Fruit fly (Drosophila melanogaster) whole organism, embryonic: ENCODE results near the gene rush.
A peak's percentile ranks its signal among the peaks of the same experiment; 100 is the strongest.

ENCODE experiments used
- Adf1 ChIP-seq: fragments of 200-800 bp; sonication (Bioruptor generic); IDR thresholded peaks from 2 replicates; pipeline ENCODE4 v1.3.6; 2022; ENCODE audit warnings: missing biosample characterization, missing genetic modification characterization
- CG1024 ChIP-seq: fragments of 200-800 bp; sonication (Bioruptor generic); IDR thresholded peaks from 2 replicates; pipeline ENCODE4 v1.3.6; 2022; ENCODE audit warnings: missing biosample characterization, missing genetic modification characterization
- CG10565 ChIP-seq: fragments of 200-800 bp; sonication (Bioruptor generic); optimal IDR thresholded peaks from 3 replicates; lab custom pipeline; 2016; ENCODE audit warnings: missing biosample characterization, mild to moderate bottlenecking, missing genetic modification characterization
- CG11093 ChIP-seq: fragments of 200-800 bp; sonication (Bioruptor generic); IDR thresholded peaks from 3 replicates; pipeline ENCODE4 v1.3.6; 2022; ENCODE audit warnings: missing biosample characterization, missing genetic modification characterization
- CG11398 ChIP-seq: fragments of 200-800 bp; sonication (Bioruptor generic); optimal IDR thresholded peaks from 2 replicates; lab custom pipeline; 2016; ENCODE audit warnings: missing biosample characterization, missing genetic modification characterization
- CG13123 ChIP-seq: fragments of 200-800 bp; sonication (Bioruptor generic); optimal IDR thresholded peaks from 2 replicates; lab custom pipeline; 2016; ENCODE audit warnings: missing biosample characterization, missing genetic modification characterization
- CG13424 ChIP-seq: fragments of 200-800 bp; sonication (Bioruptor generic); optimal IDR thresholded peaks from 2 replicates; lab custom pipeline; 2019; ENCODE audit warnings: missing biosample characterization, mild to moderate bottlenecking, missing genetic modification characterization, moderate library complexity
- CG14710 ChIP-seq: fragments of 200-800 bp; sonication (Bioruptor generic); optimal IDR thresholded peaks from 3 replicates; lab custom pipeline; 2019; ENCODE audit warnings: missing biosample characterization, mild to moderate bottlenecking, missing genetic modification characterization, moderate library complexity
- CG1602 ChIP-seq: fragments of 200-800 bp; sonication (Bioruptor generic); optimal IDR thresholded peaks from 3 replicates; lab custom pipeline; 2016; ENCODE audit warnings: missing biosample characterization, missing genetic modification characterization
- CG1603 ChIP-seq: fragments of 200-800 bp; sonication (Bioruptor generic); optimal IDR thresholded peaks from 2 replicates; lab custom pipeline; 2019; ENCODE audit warnings: missing biosample characterization, mild to moderate bottlenecking, missing genetic modification characterization, moderate library complexity
- CG17568 ChIP-seq: fragments of 200-800 bp; sonication (Bioruptor generic); optimal IDR thresholded peaks from 2 replicates; lab custom pipeline; 2018; ENCODE audit warnings: missing biosample characterization, mild to moderate bottlenecking, missing genetic modification characterization, moderate library complexity
- CG17912 ChIP-seq: fragments of 200-800 bp; sonication (Bioruptor generic); optimal IDR thresholded peaks from 2 replicates; lab custom pipeline; 2018; ENCODE audit warnings: missing biosample characterization, mild to moderate bottlenecking, missing genetic modification characterization
- CG18262 ChIP-seq: fragments of 200-800 bp; optimal IDR thresholded peaks from 3 replicates; lab custom pipeline; 2019; ENCODE audit warnings: missing biosample characterization, mild to moderate bottlenecking, missing genetic modification characterization, moderate library complexity
- CG18476 ChIP-seq: fragments of 200-800 bp; sonication (Bioruptor generic); optimal IDR thresholded peaks from 2 replicates; lab custom pipeline; 2016; ENCODE audit warnings: missing biosample characterization, mild to moderate bottlenecking, missing genetic modification characterization
- CG2116 ChIP-seq: fragments of 200-800 bp; sonication (Bioruptor generic); optimal IDR thresholded peaks from 3 replicates; lab custom pipeline; 2018; ENCODE audit warnings: missing biosample characterization, mild to moderate bottlenecking, missing genetic modification characterization
- CG2202 ChIP-seq: fragments of 200-800 bp; sonication (Bioruptor generic); optimal IDR thresholded peaks from 2 replicates; lab custom pipeline; 2018; ENCODE audit warnings: missing biosample characterization, mild to moderate bottlenecking, missing genetic modification characterization
- CG3281 ChIP-seq: fragments of 200-800 bp; sonication (Bioruptor generic); optimal IDR thresholded peaks from 3 replicates; lab custom pipeline; 2017; ENCODE audit warnings: missing biosample characterization, mild to moderate bottlenecking, missing genetic modification characterization
- CG33557 ChIP-seq: fragments of 200-800 bp; sonication (Bioruptor generic); optimal IDR thresholded peaks from 2 replicates; lab custom pipeline; 2019; ENCODE audit warnings: missing biosample characterization, mild to moderate bottlenecking, missing genetic modification characterization, moderate library complexity
- CG42726 ChIP-seq: fragments of 200-800 bp; sonication (Bioruptor generic); IDR thresholded peaks from 2 replicates; pipeline ENCODE4 v1.3.6; 2022; ENCODE audit warnings: missing biosample characterization, missing genetic modification characterization; ENCODE audit not compliant: partially characterized antibody
- CG4404 ChIP-seq: fragments of 200-800 bp; sonication (Bioruptor generic); IDR thresholded peaks from 2 replicates; pipeline ENCODE4 v1.3.6; 2022; ENCODE audit warnings: missing biosample characterization, missing genetic modification characterization
- CG7372 ChIP-seq: fragments of 200-800 bp; sonication (Bioruptor generic); IDR thresholded peaks from 2 replicates; pipeline ENCODE4 v1.3.6; 2022; ENCODE audit warnings: missing biosample characterization, missing genetic modification characterization
- CG8089 ChIP-seq: fragments of 200-800 bp; sonication (Bioruptor generic); optimal IDR thresholded peaks from 3 replicates; lab custom pipeline; 2016; ENCODE audit warnings: missing biosample characterization, missing genetic modification characterization
- Chrac-16 ChIP-seq: fragments of 200-800 bp; sonication (Bioruptor generic); optimal IDR thresholded peaks from 3 replicates; lab custom pipeline; 2016; ENCODE audit warnings: missing biosample characterization, missing genetic modification characterization
- CoRest ChIP-seq: fragments of 200-800 bp; sonication (Bioruptor generic); optimal IDR thresholded peaks from 3 replicates; lab custom pipeline; 2018; ENCODE audit warnings: missing biosample characterization, mild to moderate bottlenecking, missing genetic modification characterization, moderate library complexity
- Doc3 ChIP-seq: fragments of 200-800 bp; sonication (Bioruptor generic); IDR thresholded peaks from 3 replicates; pipeline ENCODE4 v1.3.6; 2022; ENCODE audit warnings: missing biosample characterization, missing genetic modification characterization; ENCODE audit not compliant: partially characterized antibody
- Fer1 ChIP-seq: fragments of 200-800 bp; sonication (Bioruptor generic); optimal IDR thresholded peaks from 2 replicates; lab custom pipeline; 2017; ENCODE audit warnings: missing biosample characterization, mild to moderate bottlenecking, missing genetic modification characterization
- Hmr ChIP-seq: fragments of 200-800 bp; sonication (Bioruptor generic); optimal IDR thresholded peaks from 3 replicates; lab custom pipeline; 2017; ENCODE audit warnings: mild to moderate bottlenecking, missing biosample characterization, missing genetic modification reagents, missing genetic modification characterization
- NFAT ChIP-seq: fragments of 200-800 bp; sonication (Bioruptor generic); IDR thresholded peaks from 2 replicates; pipeline ENCODE4 v1.3.6; 2022; ENCODE audit warnings: missing biosample characterization, missing genetic modification characterization
- Neu2 ChIP-seq: fragments of 200-800 bp; sonication (Bioruptor generic); optimal IDR thresholded peaks from 3 replicates; lab custom pipeline; 2016; ENCODE audit warnings: missing biosample characterization, missing genetic modification characterization, borderline replicate concordance
- Sry-β ChIP-seq: fragments of 200-800 bp; sonication (Bioruptor generic); optimal IDR thresholded peaks from 2 replicates; lab custom pipeline; 2018; ENCODE audit warnings: missing biosample characterization, mild to moderate bottlenecking, missing genetic modification characterization, moderate library complexity
- amos ChIP-seq: fragments of 200-800 bp; sonication (Bioruptor generic); IDR thresholded peaks from 2 replicates; pipeline ENCODE4 v1.3.6; 2022; ENCODE audit warnings: missing biosample characterization, missing genetic modification characterization; ENCODE audit not compliant: partially characterized antibody
- az2 ChIP-seq: fragments of 200-800 bp; sonication (Bioruptor generic); optimal IDR thresholded peaks from 3 replicates; lab custom pipeline; 2016; ENCODE audit warnings: missing biosample characterization, missing genetic modification characterization
- bowl ChIP-seq: fragments of 200-800 bp; sonication (Bioruptor generic); IDR thresholded peaks from 2 replicates; pipeline ENCODE4 v1.3.6; 2022; ENCODE audit warnings: missing biosample characterization, missing genetic modification characterization
- btn ChIP-seq: fragments of 200-800 bp; sonication (Bioruptor generic); optimal IDR thresholded peaks from 2 replicates; lab custom pipeline; 2016; ENCODE audit warnings: missing biosample characterization, missing genetic modification characterization
- cas ChIP-seq: fragments of 200-800 bp; sonication (Bioruptor generic); IDR thresholded peaks from 2 replicates; pipeline ENCODE4 v1.3.6; 2022; ENCODE audit warnings: missing biosample characterization, missing genetic modification characterization
- dmrt99B ChIP-seq: fragments of 200-800 bp; sonication (Bioruptor generic); optimal IDR thresholded peaks from 2 replicates; lab custom pipeline; 2018; ENCODE audit warnings: missing biosample characterization, mild to moderate bottlenecking, missing genetic modification characterization, moderate library complexity
- eve ChIP-seq, 2 experiments: fragments of >200 bp; optimal IDR thresholded peaks; 2 replicates each; lab custom pipeline; 2017; ENCODE audit warnings: missing biosample characterization in 2 of 2, missing genetic modification characterization in 2 of 2
- fu2 ChIP-seq: fragments of 200-800 bp; sonication (Bioruptor generic); optimal IDR thresholded peaks from 2 replicates; lab custom pipeline; 2016; ENCODE audit warnings: missing biosample characterization, missing genetic modification characterization
- gfzf ChIP-seq: fragments of 200-800 bp; sonication (Bioruptor generic); optimal IDR thresholded peaks from 2 replicates; lab custom pipeline; 2016; ENCODE audit warnings: missing biosample characterization, mild to moderate bottlenecking, missing genetic modification characterization, moderate library complexity
- h ChIP-seq: fragments of >200 bp; optimal IDR thresholded peaks from 2 replicates; lab custom pipeline; 2017
- jigr1 ChIP-seq: fragments of 200-800 bp; sonication (Bioruptor generic); IDR thresholded peaks from 3 replicates; pipeline ENCODE4 v1.3.6; 2022; ENCODE audit warnings: missing biosample characterization, missing genetic modification characterization
- kni ChIP-seq: fragments of 200-800 bp; sonication (Bioruptor generic); optimal IDR thresholded peaks from 3 replicates; lab custom pipeline; 2017; ENCODE audit warnings: mild to moderate bottlenecking, missing biosample characterization, missing genetic modification reagents, missing genetic modification characterization
- pnt ChIP-seq: fragments of 200-800 bp; sonication (Bioruptor generic); optimal IDR thresholded peaks from 3 replicates; lab custom pipeline; 2016; ENCODE audit warnings: missing biosample characterization, missing genetic modification characterization
- sim ChIP-seq: fragments of 200-800 bp; sonication (Bioruptor generic); IDR thresholded peaks from 2 replicates; pipeline ENCODE4 v1.3.6; 2022; ENCODE audit warnings: missing biosample characterization, missing genetic modification characterization
- sisA ChIP-seq: fragments of 200-800 bp; sonication (Bioruptor generic); IDR thresholded peaks from 2 replicates; pipeline ENCODE4 v1.3.6; 2022; ENCODE audit warnings: missing biosample characterization, missing genetic modification characterization
- sna ChIP-seq: fragments of 200-800 bp; sonication (Bioruptor generic); IDR thresholded peaks from 2 replicates; pipeline ENCODE4 v1.3.6; 2022; ENCODE audit warnings: missing biosample characterization, missing genetic modification characterization; ENCODE audit not compliant: partially characterized antibody
- sob ChIP-seq: fragments of 200-800 bp; sonication (Bioruptor generic); IDR thresholded peaks from 2 replicates; pipeline ENCODE4 v1.3.6; 2022; ENCODE audit warnings: missing biosample characterization, missing genetic modification characterization
- tx ChIP-seq: fragments of 200-800 bp; sonication (Bioruptor generic); optimal IDR thresholded peaks from 2 replicates; lab custom pipeline; 2016; ENCODE audit warnings: missing biosample characterization, missing genetic modification characterization
- unpg ChIP-seq: fragments of 200-800 bp; sonication (Bioruptor generic); optimal IDR thresholded peaks from 3 replicates; lab custom pipeline; 2018; ENCODE audit warnings: missing biosample characterization, mild to moderate bottlenecking, missing genetic modification characterization, moderate library complexity
- wdn ChIP-seq: fragments of 200-800 bp; sonication (Bioruptor generic); IDR thresholded peaks from 2 replicates; pipeline ENCODE4 v1.3.6; 2022; ENCODE audit warnings: missing biosample characterization, missing genetic modification characterization

Gene rush

DNA sequence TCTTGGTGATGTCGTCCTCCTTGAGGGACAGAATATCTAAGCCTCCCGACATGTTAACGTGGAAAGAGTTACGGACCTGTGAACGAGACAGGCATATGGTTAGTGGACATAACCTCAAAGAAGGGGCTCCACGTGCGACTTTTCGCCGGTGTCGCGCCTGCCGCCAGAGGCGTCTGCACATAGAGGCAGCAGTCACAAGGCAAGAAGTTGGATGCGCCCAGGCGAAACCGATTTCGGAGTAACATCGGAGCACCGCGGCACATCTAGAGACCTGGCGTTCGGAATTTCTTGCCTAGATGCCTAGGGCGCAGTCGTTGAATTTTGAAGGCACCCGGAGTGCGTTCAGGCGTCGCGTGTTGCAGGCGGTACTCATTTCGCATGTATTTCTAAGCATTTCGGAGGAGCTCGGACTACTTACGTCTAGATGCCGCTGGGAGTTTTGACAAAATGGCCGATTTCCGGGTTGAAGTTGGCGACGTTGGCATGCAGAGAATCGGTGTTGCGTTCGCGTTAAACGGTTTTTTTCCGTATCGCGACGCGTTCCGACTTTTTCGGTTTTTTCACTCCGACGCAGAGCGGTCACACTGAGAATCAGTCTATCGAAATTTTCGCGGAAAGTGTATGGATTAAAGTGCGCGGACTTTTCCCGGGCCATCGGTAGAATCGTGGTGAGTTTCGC, 4.6 kb downstream of the rush start, which contains the start of the genes sta and inc (continued):
- TF ChIP-seq sna (GFP tag; lab: Robert Waterston, UW) (peak; percentile 44), btn (GFP tag; lab: Kevin White, UChicago) (peak; percentile 38), CG2116 (GFP tag; lab: Kevin White, UChicago) (peak; percentile 81), CG2202 (tag; lab: Kevin White, UChicago) (peak; percentile 66), Doc3 (GFP tag; lab: Robert Waterston, UW) (peak; percentile 42; the same call in 1 of the 3 replicates), CG3281 (GFP tag; lab: Kevin White, UChicago) (peak; percentile 84), CG17568 (no peak), h (no peak), CoRest (tag; lab: Kevin White, UChicago) (peak; percentile 44), Hmr (GFP tag; lab: Kevin White, UChicago) (peak; percentile 92), CG18262 (tag; lab: Kevin White, UChicago) (peak; percentile 63), cas (no peak), NFAT (GFP tag; lab: Robert Waterston, UW) (peak; percentile 58; the same call in 1 of the 2 replicates), kni (peak; percentile 64), CG11398 (GFP tag; lab: Kevin White, UChicago) (peak; percentile 48), wdn (GFP tag; lab: Robert Waterston, UW) (peak; percentile 33; the same call in 1 of the 2 replicates), CG14710 (tag; lab: Kevin White, UChicago) (peak; percentile 75), Neu2 (GFP tag; lab: Kevin White, UChicago) (no peak), CG17912 (GFP tag; lab: Kevin White, UChicago) (peak; percentile 84), bowl (peak; percentile 55; the same call in 1 of the 2 replicates), CG1603 (tag; lab: Kevin White, UChicago) (peak; percentile 92), unpg (GFP tag; lab: Kevin White, UChicago) (peak; percentile 67), Sry-β (GFP tag; lab: Kevin White, UChicago) (peak; percentile 11), CG4404 (GFP tag; lab: Robert Waterston, UW) (no peak), CG42726 (GFP tag; lab: Robert Waterston, UW) (peak; percentile 74), az2 (GFP tag; lab: Kevin White, UChicago) (no peak), sim (GFP tag; lab: Robert Waterston, UW) (peak; percentile 58), CG1602 (GFP tag; lab: Kevin White, UChicago) (no peak), fu2 (GFP tag; lab: Kevin White, UChicago) (peak; percentile 40), CG13123 (GFP tag; lab: Kevin White, UChicago) (no peak), dmrt99B (peak; percentile 49), pnt (GFP tag; lab: Kevin White, UChicago) (no peak), tx (GFP tag; lab: Kevin White, UChicago) (peak; percentile 26), CG8089 (peak; percentile 45), CG11093 (GFP tag; lab: Robert Waterston, UW) (no peak), Chrac-16 (peak; percentile 15), CG13424 (tag; lab: Kevin White, UChicago) (peak; percentile 22), amos (GFP tag; lab: Robert Waterston, UW) (peak; percentile 68), CG18476 (GFP tag; lab: Kevin White, UChicago) (peak; percentile 5), CG10565 (GFP tag; lab: Kevin White, UChicago) (no peak), CG7372 (GFP tag; lab: Robert Waterston, UW) (0 out of 2 replicates have a peak, but pooled peaks have one; percentile 19), sob (GFP tag; lab: Robert Waterston, UW) (peak; percentile 78), Adf1 (peak; percentile 53), CG1024 (GFP tag; lab: Robert Waterston, UW) (no peak), CG33557 (GFP tag; lab: Kevin White, UChicago) (peak; percentile 49), eve (GFP tag; optimal IDR thresholded peaks at IDR 0.05; lab: Kevin White, UChicago) (no peak), gfzf (peak; percentile 98), jigr1 (GFP tag; lab: Robert Waterston, UW) (no peak), sisA (GFP tag; lab: Robert Waterston, UW) (no peak), Fer1 (peak; percentile 90)
